Worm (Caenorhabditis elegans) whole organism, L3 larva: ENCODE measurements around the gene F11E6.10.

Source experiments
- R02D3.7 ChIP-seq: fragments of 150-350 bp; optimal IDR thresholded peaks from 2 replicates; lab custom pipeline; 2014; ENCODE audit warnings: missing biosample characterization, missing genetic modification characterization
- ZK546.5 ChIP-seq: sonication (generic microtip); optimal IDR thresholded peaks from 2 replicates; lab custom pipeline; 2017; ENCODE audit warnings: missing biosample characterization, missing genetic modification characterization
- ceh-28 ChIP-seq: fragments of 150-350 bp; optimal IDR thresholded peaks from 2 replicates; lab custom pipeline; 2014; ENCODE audit warnings: missing biosample characterization, missing genetic modification reagents, missing genetic modification characterization
- daf-12 ChIP-seq: fragments of 150-350 bp; optimal IDR thresholded peaks from 2 replicates; lab custom pipeline; 2014; ENCODE audit warnings: missing biosample characterization, missing genetic modification reagents, missing genetic modification characterization
- elt-1 ChIP-seq: fragments of 150-350 bp; optimal IDR thresholded peaks from 2 replicates; lab custom pipeline; 2014; ENCODE audit warnings: missing biosample characterization, missing genetic modification characterization
- elt-2 ChIP-seq: sonication (generic microtip); optimal IDR thresholded peaks from 2 replicates; lab custom pipeline; 2016; ENCODE audit warnings: missing genetic modification reagents, mild to moderate bottlenecking, missing genetic modification characterization, missing compliant biosample characterization
- elt-3 ChIP-seq, 3 experiments: fragments of 150-350 bp in 1 of 3; sonication (generic microtip) in 2 of 3; optimal IDR thresholded peaks; 2 replicates in 2 of 3; 4 replicates in 1 of 3; lab custom pipeline; 2014 to 2017; ENCODE audit warnings: missing biosample characterization in 3 of 3, missing genetic modification characterization in 3 of 3
- eor-1 ChIP-seq, 2 experiments: fragments of 150-350 bp; optimal IDR thresholded peaks; 2 replicates each; lab custom pipeline; 2014 to 2018; ENCODE audit warnings: missing biosample characterization in 2 of 2, missing genetic modification characterization in 2 of 2
- fkh-10 ChIP-seq: sonication (generic microtip); optimal IDR thresholded peaks from 2 replicates; lab custom pipeline; 2017; ENCODE audit warnings: missing biosample characterization, missing genetic modification reagents, missing genetic modification characterization
- fkh-2 ChIP-seq: fragments of 150-350 bp; optimal IDR thresholded peaks from 2 replicates; lab custom pipeline; 2014; ENCODE audit warnings: missing biosample characterization, missing genetic modification reagents, missing genetic modification characterization
- mdl-1 ChIP-seq: fragments of 150-350 bp; optimal IDR thresholded peaks from 2 replicates; lab custom pipeline; 2014; ENCODE audit warnings: missing biosample characterization, missing genetic modification characterization
- nfya-1 ChIP-seq: sonication (generic microtip); optimal IDR thresholded peaks from 2 replicates; lab custom pipeline; 2017; ENCODE audit warnings: missing genetic modification characterization, mild to moderate bottlenecking, missing compliant biosample characterization, antibody characterized with exemption, moderate library complexity; ENCODE audit not compliant: insufficient read depth
- nhr-11 ChIP-seq: fragments of 150-350 bp; optimal IDR thresholded peaks from 2 replicates; lab custom pipeline; 2014; ENCODE audit warnings: missing biosample characterization, missing genetic modification characterization
- nhr-12 ChIP-seq: fragments of 150-350 bp; optimal IDR thresholded peaks from 2 replicates; lab custom pipeline; 2014; ENCODE audit warnings: missing biosample characterization, missing genetic modification characterization
- nhr-23 ChIP-seq: fragments of 150-350 bp; optimal IDR thresholded peaks from 2 replicates; lab custom pipeline; 2014; ENCODE audit warnings: missing biosample characterization, missing genetic modification reagents, missing genetic modification characterization
- nhr-25 ChIP-seq: sonication (generic microtip); optimal IDR thresholded peaks from 2 replicates; lab custom pipeline; 2017; ENCODE audit warnings: missing biosample characterization, missing genetic modification characterization
- nhr-43 ChIP-seq: sonication (generic microtip); optimal IDR thresholded peaks from 2 replicates; lab custom pipeline; 2016; ENCODE audit warnings: mild to moderate bottlenecking, missing genetic modification characterization, missing compliant biosample characterization; ENCODE audit not compliant: poor library complexity, severe bottlenecking
- nhr-67 ChIP-seq: fragments of 150-350 bp; optimal IDR thresholded peaks from 2 replicates; lab custom pipeline; 2014; ENCODE audit warnings: missing biosample characterization, missing genetic modification characterization
- pqm-1 ChIP-seq: fragments of 150-350 bp; optimal IDR thresholded peaks from 2 replicates; lab custom pipeline; 2017; ENCODE audit warnings: missing biosample characterization, missing genetic modification characterization, inconsistent platforms
- sea-2 ChIP-seq: fragments of 150-350 bp; sonication (generic microtip); optimal IDR thresholded peaks from 4 replicates; lab custom pipeline; 2014; ENCODE audit warnings: missing biosample characterization, missing genetic modification reagents, missing genetic modification characterization
- skn-1 ChIP-seq: fragments of 150-350 bp; optimal IDR thresholded peaks from 2 replicates; lab custom pipeline; 2014; ENCODE audit warnings: missing biosample characterization, missing genetic modification characterization
- snpc-4 ChIP-seq: fragments of 150-350 bp; optimal IDR thresholded peaks from 2 replicates; lab custom pipeline; 2014; ENCODE audit warnings: missing biosample characterization, missing genetic modification characterization
- unc-39 ChIP-seq: sonication (generic microtip); optimal IDR thresholded peaks from 4 replicates; lab custom pipeline; 2017; ENCODE audit warnings: missing biosample characterization, missing genetic modification characterization
- unc-62 ChIP-seq: fragments of 150-350 bp; sonication (generic microtip); optimal IDR thresholded peaks from 4 replicates; lab custom pipeline; 2014; ENCODE audit warnings: missing biosample characterization, missing genetic modification reagents, missing genetic modification characterization
- zag-1 ChIP-seq: fragments of 150-350 bp; optimal IDR thresholded peaks from 2 replicates; lab custom pipeline; 2014; ENCODE audit warnings: missing biosample characterization, missing genetic modification characterization
- ztf-11 ChIP-seq: fragments of 150-350 bp; optimal IDR thresholded peaks from 2 replicates; lab custom pipeline; 2014; ENCODE audit warnings: missing biosample characterization, missing genetic modification characterization
- ztf-4 ChIP-seq: fragments of 150-350 bp; optimal IDR thresholded peaks from 2 replicates; lab custom pipeline; 2014; ENCODE audit warnings: missing biosample characterization, missing genetic modification characterization

Gene F11E6.10

ce11 chrIV:17463108-17463608 lies at the start of gene F11E6.10:
TSS of gene F11E6.10 (minus strand) at chrIV:17463158.
- TF ChIP-seq ztf-4 (tag; lab: Kevin White, UChicago) (no peak), elt-2 (no peak)

DNA sequence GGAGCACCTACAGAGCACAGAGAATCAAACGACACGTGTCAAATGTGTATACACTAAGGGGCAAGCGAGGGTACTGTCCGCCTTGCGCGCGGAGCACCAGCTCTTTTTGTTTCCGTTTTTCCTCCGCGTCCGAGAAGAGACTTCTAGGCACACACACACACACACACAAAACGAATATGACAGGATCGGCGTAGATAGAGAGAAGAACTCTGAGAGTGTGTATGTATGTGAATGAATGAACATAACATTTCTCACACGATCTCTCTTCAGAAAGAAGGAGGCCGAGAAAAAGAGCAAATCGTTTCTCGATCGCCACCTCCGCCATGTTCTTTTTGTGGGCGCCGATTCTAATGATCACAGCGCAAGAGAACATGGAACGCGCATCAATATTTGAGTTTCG lies 27.7 kb upstream of the F11E6.10 start, which contains the start of gene nas-6:
TSS of gene nas-6 (minus strand) at position 101 of the 400 bp plus-strand sequence.
- no peak for TF ChIP-seq pqm-1 (tag; lab: Kevin White, UChicago)
- no peak for TF ChIP-seq unc-62
- TF ChIP-seq unc-39 (tag; lab: Kevin White, UChicago) = no peak
- no peak for TF ChIP-seq ztf-4 (tag; lab: Kevin White, UChicago)
- no peak for TF ChIP-seq mdl-1 (tag; lab: Kevin White, UChicago)
- no peak for TF ChIP-seq elt-2
- no peak for TF ChIP-seq ceh-28
- no peak for TF ChIP-seq snpc-4 (tag; lab: Kevin White, UChicago)

DNA sequence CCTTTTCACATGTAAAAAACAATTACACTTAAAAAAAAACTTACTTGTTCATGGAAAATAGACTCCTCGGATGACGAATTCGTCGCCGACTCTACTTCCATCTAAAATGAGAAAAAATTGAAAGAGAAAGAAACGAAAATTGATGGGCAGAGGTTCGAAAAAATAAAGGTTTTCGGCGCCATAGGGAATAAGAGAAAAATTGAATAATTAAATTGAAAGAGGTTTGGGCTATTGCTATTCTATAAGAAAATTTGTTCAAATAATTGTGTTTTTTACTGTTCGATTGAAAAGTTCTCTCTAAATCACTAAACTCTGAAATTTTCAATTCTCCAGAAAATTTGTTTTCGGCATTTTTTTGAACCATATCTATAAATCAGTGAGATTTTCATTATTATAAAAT lies 20.3 kb upstream of the F11E6.10 start, which contains the start of gene rabr-2:
TSS of gene rabr-2 (minus strand) at position 101 of the 400 bp plus-strand sequence.
- TF ChIP-seq skn-1 (no peak), fkh-10 (GFP tag; lab: Kevin White, UChicago) (no peak), R02D3.7 (tag; lab: Kevin White, UChicago) (no peak), nhr-11 (no peak), daf-12 (tag; lab: Kevin White, UChicago) (no peak), ztf-11 (tag; lab: Kevin White, UChicago) (no peak), unc-39 (tag; lab: Kevin White, UChicago) (no peak)
- TF ChIP-seq, all 47 proteins: peak for 0

DNA sequence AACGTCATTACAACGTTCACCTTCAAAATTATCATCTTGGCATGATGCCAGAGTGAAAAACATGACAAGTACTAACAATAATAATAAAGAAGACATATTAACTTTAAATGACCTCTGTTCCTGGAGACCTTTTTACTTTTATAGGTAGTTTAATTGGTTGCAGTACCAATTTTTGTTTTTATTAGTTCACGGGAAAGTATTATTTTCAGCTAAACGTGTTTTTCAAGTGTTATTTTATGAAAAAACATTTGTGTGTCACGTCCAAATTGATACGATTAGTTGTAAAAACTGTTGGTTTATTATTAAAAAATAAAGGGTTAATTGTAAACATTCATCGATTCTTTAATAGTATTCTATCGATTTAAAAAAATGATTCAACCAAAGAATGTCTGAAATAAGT lies 12.8 kb upstream of the F11E6.10 start, which contains the start of gene grl-24:
TSS of gene grl-24 (minus strand) at position 101 of the 400 bp plus-strand sequence.
- TF ChIP-seq daf-12 (tag; lab: Kevin White, UChicago) (no peak), nhr-25 (tag; lab: Kevin White, UChicago) (no peak), ZK546.5 (tag; lab: Kevin White, UChicago) (no peak), nfya-1 (tag; lab: Kevin White, UChicago) (no peak), elt-2 (no peak), fkh-10 (GFP tag; lab: Kevin White, UChicago) (no peak), mdl-1 (tag; lab: Kevin White, UChicago) (no peak), elt-1 (tag; lab: Kevin White, UChicago) (no peak), nhr-12 (no peak), zag-1 (tag; lab: Kevin White, UChicago) (no peak), nhr-67 (tag; lab: Kevin White, UChicago) (no peak), fkh-2 (tag; lab: Kevin White, UChicago) (no peak)

DNA sequence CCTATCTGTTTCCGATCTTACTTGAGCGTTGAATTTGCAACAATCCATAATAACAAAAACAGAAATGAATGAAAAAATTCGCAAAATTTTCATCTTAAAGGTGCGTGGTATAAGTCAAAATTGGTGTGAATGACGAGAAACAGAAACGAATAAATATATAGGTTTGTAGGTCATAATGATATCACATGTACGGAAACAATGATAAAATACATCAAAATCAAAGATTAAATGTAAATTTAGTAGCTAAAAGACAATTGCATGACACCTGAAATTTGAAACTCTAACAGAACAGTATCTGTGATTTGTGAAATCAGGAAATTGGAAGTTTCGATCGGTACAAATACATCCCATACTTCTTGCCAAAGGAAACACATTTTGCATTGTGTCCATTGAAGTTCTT lies 12.3 kb upstream of the F11E6.10 start, which contains the start of gene F11E6.9:
TSS of gene F11E6.9 (minus strand) at position 101 of the 400 bp plus-strand sequence.
- TF ChIP-seq nhr-23 (peak; percentile 9), unc-39 (tag; lab: Kevin White, UChicago) (no peak)

ce11 chrIV:17474047-17474446 lies 11.1 kb upstream of the F11E6.10 start:
- TF ChIP-seq nhr-23 (peak; percentile 22), eor-1 (tag; optimal IDR thresholded peaks at IDR 0.05; lab: Kevin White, UChicago) (no peak), nhr-43 (tag; lab: Kevin White, UChicago) (no peak), elt-3 (tag; optimal IDR thresholded peaks at IDR 0.05; lab: Kevin White, UChicago) (no peak), unc-39 (tag; lab: Kevin White, UChicago) (no peak)

DNA sequence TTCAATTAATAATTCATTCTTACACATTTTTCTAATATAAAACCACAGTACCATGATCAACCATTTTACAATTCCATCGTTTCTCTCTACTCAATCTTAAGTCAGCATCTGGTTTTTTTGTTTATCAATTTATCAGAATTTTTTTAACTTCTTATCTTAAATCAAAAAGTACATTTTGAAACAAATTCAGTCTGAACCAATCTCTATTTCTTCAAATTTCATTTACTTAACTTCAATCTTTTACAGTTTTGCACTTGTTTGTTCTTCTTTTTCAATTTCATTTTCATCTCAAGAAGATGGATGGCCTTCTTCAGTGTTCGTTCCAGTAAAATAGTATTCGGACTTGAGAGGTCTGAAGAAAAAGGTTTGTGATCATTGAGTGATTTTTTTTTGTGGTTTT lies 10.1 kb upstream of the F11E6.10 start, which contains the start of gene gba-3:
TSS of gene gba-3 (plus strand) at position 301 of the 400 bp plus-strand sequence.
- TF ChIP-seq sea-2 = no peak
- peak; percentile 3 for TF ChIP-seq nhr-23
- TF ChIP-seq mdl-1 (tag; lab: Kevin White, UChicago) = no peak
- TF ChIP-seq nhr-43 (tag; lab: Kevin White, UChicago) = no peak
- peak; percentile 49 for TF ChIP-seq nhr-25 (tag; lab: Kevin White, UChicago)
